Worm (Caenorhabditis elegans) whole organism, early embryonic: ENCODE results near the gene T14B4.5.

ENCODE experiments used
- ceh-13 ChIP-seq: fragments of 200-800 bp; sonication (Bioruptor generic); optimal IDR thresholded peaks from 2 replicates; lab custom pipeline; 2018; ENCODE audit warnings: mild to moderate bottlenecking, missing genetic modification characterization, missing compliant biosample characterization
- sea-1 ChIP-seq: fragments of 200-800 bp; sonication (Bioruptor generic); conservative IDR thresholded peaks from 2 replicates; pipeline ENCODE4 v1.3.6; 2022; ENCODE audit warnings: missing genetic modification characterization, missing compliant biosample characterization
- tra-4 ChIP-seq: sonication (generic microtip); optimal IDR thresholded peaks from 2 replicates; lab custom pipeline; 2017; ENCODE audit warnings: missing genetic modification characterization, missing compliant biosample characterization

- TF ChIP-seq tra-4 (tag; lab: Kevin White, UChicago) = no peak
- TF ChIP-seq ceh-13 (GFP tag; lab: Kevin White, UChicago) = no peak
- no peak for TF ChIP-seq sea-1
These were observed 7.7 kb upstream of the T14B4.5 start for ce11 chrII:6708980-6709379.
